Fruit fly (Drosophila melanogaster): ENCODE data around the gene mRNA-cap.

Gene mRNA-cap

dm6 chrX:14242479-14242878, at the start of gene mRNA-cap:
TSS of gene mRNA-cap (minus strand) at chrX:14242822.
- TF ChIP-seq CG10348 (GFP tag; IDR thresholded peaks at IDR 0.05) (no peak), EcR (GFP tag; optimal IDR thresholded peaks at IDR 0.05) (no peak), gl (tag; optimal IDR thresholded peaks at IDR 0.05) (no peak), Pif1B (GFP tag; optimal IDR thresholded peaks at IDR 0.05) (no peak), fd96Ca (GFP tag; IDR thresholded peaks at IDR 0.05) (no peak), Snoo (tag; optimal IDR thresholded peaks at IDR 0.05) (no peak), Pif1A (GFP tag; optimal IDR thresholded peaks at IDR 0.05) (no peak), CG32121 (GFP tag; IDR thresholded peaks at IDR 0.05) (no peak), CG17806 (tag; optimal IDR thresholded peaks at IDR 0.05) (no peak), CG8301 (tag; optimal IDR thresholded peaks at IDR 0.05) (no peak), CG13204 (GFP tag; optimal IDR thresholded peaks at IDR 0.05) (no peak), Ets98B (GFP tag; IDR thresholded peaks at IDR 0.05) (no peak), CG8159 (tag; optimal IDR thresholded peaks at IDR 0.05) (no peak), CG14655 (GFP tag; optimal IDR thresholded peaks at IDR 0.05) (no peak), CG12605 (GFP tag; IDR thresholded peaks at IDR 0.05) (no peak), CG4496 (GFP tag; IDR thresholded peaks at IDR 0.05) (no peak), CG34367 (tag; optimal IDR thresholded peaks at IDR 0.05) (no peak), CG15710 (tag; optimal IDR thresholded peaks at IDR 0.05) (no peak)

DNA sequence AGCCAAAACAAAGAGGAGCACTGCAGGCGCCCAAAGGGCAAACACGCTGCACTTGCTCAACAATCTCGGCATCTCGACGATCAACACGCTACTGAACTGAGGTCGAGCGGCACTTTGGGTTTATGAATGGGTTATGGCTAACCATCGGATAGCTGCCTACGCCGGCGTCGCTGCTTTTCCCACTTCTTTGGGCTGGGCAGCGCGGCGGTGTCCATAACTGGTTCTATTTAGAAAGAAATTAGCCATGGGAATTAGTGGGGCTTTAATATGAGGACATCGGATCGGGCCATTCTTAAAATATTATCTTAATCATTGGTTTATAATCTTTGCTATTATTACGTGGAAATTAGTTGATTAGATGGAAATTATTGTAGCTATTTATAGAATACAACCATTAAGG, 46.7 kb upstream of the mRNA-cap start, which contains the start of gene CG9400:
Gene CG9400, minus strand, starts transcription at position 101 of the 400 bp plus-strand sequence.
- no peak for TF ChIP-seq gl (tag; optimal IDR thresholded peaks at IDR 0.05)
- TF ChIP-seq Pif1B (GFP tag; optimal IDR thresholded peaks at IDR 0.05): no peak
- no peak for TF ChIP-seq Snoo (tag; optimal IDR thresholded peaks at IDR 0.05)
- no peak for TF ChIP-seq CG10348 (GFP tag; IDR thresholded peaks at IDR 0.05)
- TF ChIP-seq CG34367 (tag; optimal IDR thresholded peaks at IDR 0.05): no peak
- TF ChIP-seq CG14655 (GFP tag; optimal IDR thresholded peaks at IDR 0.05): no peak
- no peak for TF ChIP-seq CG8159 (tag; optimal IDR thresholded peaks at IDR 0.05)
- TF ChIP-seq CG9948 (tag; optimal IDR thresholded peaks at IDR 0.05): no peak
- no peak for TF ChIP-seq fd96Ca (GFP tag; IDR thresholded peaks at IDR 0.05)
- no peak for TF ChIP-seq CG32121 (GFP tag; IDR thresholded peaks at IDR 0.05)
- no peak for TF ChIP-seq CG17806 (tag; optimal IDR thresholded peaks at IDR 0.05)
- no peak for TF ChIP-seq Ets98B (GFP tag; IDR thresholded peaks at IDR 0.05)
- TF ChIP-seq rn (GFP tag; IDR thresholded peaks at IDR 0.05): no peak
- TF ChIP-seq D1 (tag; optimal IDR thresholded peaks at IDR 0.05): no peak
- TF ChIP-seq CG12605 (GFP tag; IDR thresholded peaks at IDR 0.05): no peak
- no peak for TF ChIP-seq CG4496 (GFP tag; IDR thresholded peaks at IDR 0.05)
- no peak for TF ChIP-seq CG8301 (tag; optimal IDR thresholded peaks at IDR 0.05)
- TF ChIP-seq CG13204 (GFP tag; optimal IDR thresholded peaks at IDR 0.05): no peak
- no peak for TF ChIP-seq EcR (GFP tag; optimal IDR thresholded peaks at IDR 0.05)
- TF ChIP-seq Pif1A (GFP tag; optimal IDR thresholded peaks at IDR 0.05): no peak

dm6 chrX:14277435-14277834, 34.8 kb upstream of the mRNA-cap start, which contains the start of gene Muc12Ea:
TSS of gene Muc12Ea (plus strand) at chrX:14277735.
- TF ChIP-seq CG32121 (GFP tag; IDR thresholded peaks at IDR 0.05) (no peak), CG15710 (tag; optimal IDR thresholded peaks at IDR 0.05) (no peak)

DNA sequence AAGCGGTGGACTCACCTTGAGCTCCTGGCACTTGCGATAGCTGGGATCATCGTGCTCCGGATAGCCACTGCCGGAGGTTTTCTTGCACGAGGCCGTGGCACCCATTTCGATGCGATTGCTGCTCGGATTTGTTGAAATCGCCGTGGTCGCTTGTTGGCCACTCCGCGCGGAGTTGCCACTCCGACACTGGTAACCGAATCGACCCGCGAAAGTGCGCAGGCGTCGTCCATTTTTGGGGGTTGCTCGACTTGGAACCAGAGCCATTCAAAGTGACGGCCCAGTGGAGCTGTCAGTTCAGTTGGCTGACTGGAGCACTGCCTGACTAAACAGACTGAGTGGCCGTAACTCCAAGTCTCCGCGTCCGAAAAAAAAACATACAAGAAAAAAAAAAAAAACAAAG, 23.5 kb upstream of the mRNA-cap start, which contains the start of the genes CG13404 and na:
Gene CG13404, minus strand, starts transcription at position 176 of the 400 bp plus-strand sequence.
Gene na, plus strand, starts transcription at position 293 of the 400 bp plus-strand sequence.
- TF ChIP-seq Pif1A (GFP tag; optimal IDR thresholded peaks at IDR 0.05): no peak
- TF ChIP-seq CG8159 (tag; optimal IDR thresholded peaks at IDR 0.05): no peak
- no peak for TF ChIP-seq Pif1B (GFP tag; optimal IDR thresholded peaks at IDR 0.05)
- no peak for TF ChIP-seq CG8301 (tag; optimal IDR thresholded peaks at IDR 0.05)
- TF ChIP-seq Snoo (tag; optimal IDR thresholded peaks at IDR 0.05): no peak
- no peak for TF ChIP-seq CG13204 (GFP tag; optimal IDR thresholded peaks at IDR 0.05)
- no peak for TF ChIP-seq CG12605 (GFP tag; IDR thresholded peaks at IDR 0.05)

dm6 chrX:14265149-14265548, 22.5 kb upstream of the mRNA-cap start:
- no peak for TF ChIP-seq CG13204 (GFP tag; optimal IDR thresholded peaks at IDR 0.05)
- no peak for TF ChIP-seq CG8159 (tag; optimal IDR thresholded peaks at IDR 0.05)
- no peak for TF ChIP-seq D1 (tag; optimal IDR thresholded peaks at IDR 0.05)
- no peak for TF ChIP-seq CG9948 (tag; optimal IDR thresholded peaks at IDR 0.05)
- no peak for TF ChIP-seq Snoo (tag; optimal IDR thresholded peaks at IDR 0.05)
- no peak for TF ChIP-seq CG15710 (tag; optimal IDR thresholded peaks at IDR 0.05)
- TF ChIP-seq fd96Ca (GFP tag; IDR thresholded peaks at IDR 0.05): no peak
- no peak for TF ChIP-seq CG4496 (GFP tag; IDR thresholded peaks at IDR 0.05)
- TF ChIP-seq Pif1B (GFP tag; optimal IDR thresholded peaks at IDR 0.05): no peak
- no peak for TF ChIP-seq CG10348 (GFP tag; IDR thresholded peaks at IDR 0.05)
- TF ChIP-seq CG34367 (tag; optimal IDR thresholded peaks at IDR 0.05): no peak
- TF ChIP-seq CG12605 (GFP tag; IDR thresholded peaks at IDR 0.05): no peak
- no peak for TF ChIP-seq CG17806 (tag; optimal IDR thresholded peaks at IDR 0.05)
- no peak for TF ChIP-seq CG8301 (tag; optimal IDR thresholded peaks at IDR 0.05)
- no peak for TF ChIP-seq Ets98B (GFP tag; IDR thresholded peaks at IDR 0.05)
- TF ChIP-seq rn (GFP tag; IDR thresholded peaks at IDR 0.05): no peak
- TF ChIP-seq CG32121 (GFP tag; IDR thresholded peaks at IDR 0.05): no peak
- TF ChIP-seq CG14655 (GFP tag; optimal IDR thresholded peaks at IDR 0.05): no peak
- TF ChIP-seq gl (tag; optimal IDR thresholded peaks at IDR 0.05): no peak

dm6 chrX:14260863-14261262, 18.2 kb upstream of the mRNA-cap start, which contains the start of the genes CG46317 and Tat:
TSS of gene CG46317 (plus strand) at chrX:14261223.
TSS of gene Tat (plus strand) at chrX:14261223.
- TF ChIP-seq Ets98B (GFP tag; IDR thresholded peaks at IDR 0.05): no peak
- TF ChIP-seq rn (GFP tag; IDR thresholded peaks at IDR 0.05): no peak
- no peak for TF ChIP-seq CG17806 (tag; optimal IDR thresholded peaks at IDR 0.05)
- no peak for TF ChIP-seq CG9948 (tag; optimal IDR thresholded peaks at IDR 0.05)
- TF ChIP-seq CG15710 (tag; optimal IDR thresholded peaks at IDR 0.05): no peak
- TF ChIP-seq CG14655 (GFP tag; optimal IDR thresholded peaks at IDR 0.05): no peak
- TF ChIP-seq CG10348 (GFP tag; IDR thresholded peaks at IDR 0.05): no peak
- TF ChIP-seq CG8301 (tag; optimal IDR thresholded peaks at IDR 0.05): no peak
- TF ChIP-seq D1 (tag; optimal IDR thresholded peaks at IDR 0.05): no peak
- no peak for TF ChIP-seq CG8159 (tag; optimal IDR thresholded peaks at IDR 0.05)
- TF ChIP-seq CG34367 (tag; optimal IDR thresholded peaks at IDR 0.05): no peak
- TF ChIP-seq CG12605 (GFP tag; IDR thresholded peaks at IDR 0.05): no peak
- no peak for TF ChIP-seq Pif1A (GFP tag; optimal IDR thresholded peaks at IDR 0.05)
- no peak for TF ChIP-seq Pif1B (GFP tag; optimal IDR thresholded peaks at IDR 0.05)

Data from whole organism, pupa.